Worm (Caenorhabditis elegans): ENCODE measurements around the gene M04B2.2.

The M04B2.2 gene

ce11 chrIV:11526189-11526588 lies 1.7 kb upstream of the M04B2.2 start:
- no peak for TF ChIP-seq ref-2 (tag; optimal IDR thresholded peaks at IDR 0.05)
- no peak for TF ChIP-seq dve-1 (tag; optimal IDR thresholded peaks at IDR 0.05)
- no peak for TF ChIP-seq lim-6 (tag; optimal IDR thresholded peaks at IDR 0.05)
- TF ChIP-seq gmeb-2 (tag; optimal IDR thresholded peaks at IDR 0.05) = no peak
- no peak for TF ChIP-seq pat-9 (tag; optimal IDR thresholded peaks at IDR 0.05)
- TF ChIP-seq C38D4.7 (GFP tag; optimal IDR thresholded peaks at IDR 0.05) = no peak
- TF ChIP-seq unc-3 (GFP tag; conservative IDR thresholded peaks at IDR 0.05) = no peak
- no peak for TF ChIP-seq unc-3 (tag; optimal IDR thresholded peaks at IDR 0.05)
- no peak for TF ChIP-seq mec-3 (tag; optimal IDR thresholded peaks at IDR 0.05; ENCODE audit: borderline replicate concordance)
- TF ChIP-seq madf-2 (tag; optimal IDR thresholded peaks at IDR 0.05) = no peak
- TF ChIP-seq ama-1 (optimal IDR thresholded peaks at IDR 0.05) = no peak
- TF ChIP-seq ceh-22 (tag; optimal IDR thresholded peaks at IDR 0.05) = no peak
- TF ChIP-seq nfya-1 (tag; optimal IDR thresholded peaks at IDR 0.05) = no peak
- no peak for TF ChIP-seq ceh-9 (tag; optimal IDR thresholded peaks at IDR 0.05)
- TF ChIP-seq pha-4 (tag; optimal IDR thresholded peaks at IDR 0.05) = no peak
- no peak for TF ChIP-seq zip-5 (tag; optimal IDR thresholded peaks at IDR 0.05)
- no peak for TF ChIP-seq elt-4 (tag; optimal IDR thresholded peaks at IDR 0.05)
- TF ChIP-seq nhr-11 (tag; optimal IDR thresholded peaks at IDR 0.05) = no peak

ce11 chrIV:11548671-11549070 lies 20.8 kb downstream of the M04B2.2 start, which contains the start of gene M04B2.7:
Gene M04B2.7, minus strand, starts transcription at chrIV:11548771.
- no peak for TF ChIP-seq sox-2 (GFP tag; IDR thresholded peaks at IDR 0.05)
- TF ChIP-seq nfya-1 (tag; optimal IDR thresholded peaks at IDR 0.05) = no peak
- TF ChIP-seq che-1 (tag; optimal IDR thresholded peaks at IDR 0.05) = no peak
- TF ChIP-seq pag-3 (tag; optimal IDR thresholded peaks at IDR 0.05; ENCODE audit: borderline replicate concordance) = no peak
- TF ChIP-seq hlh-13 (GFP tag; optimal IDR thresholded peaks at IDR 0.05) = no peak
- no peak for TF ChIP-seq lin-11 (tag; optimal IDR thresholded peaks at IDR 0.05)
- no peak for TF ChIP-seq hlh-6 (tag; optimal IDR thresholded peaks at IDR 0.05)
- TF ChIP-seq ztf-16 (tag; optimal IDR thresholded peaks at IDR 0.05) = no peak
- TF ChIP-seq hlh-8 (tag; optimal IDR thresholded peaks at IDR 0.05) = no peak
- TF ChIP-seq K02D7.2 (tag; optimal IDR thresholded peaks at IDR 0.05) = no peak

ce11 chrIV:11549694-11550093 lies 21.8 kb downstream of the M04B2.2 start:
- TF ChIP-seq hlh-13 (GFP tag; optimal IDR thresholded peaks at IDR 0.05) = peak; percentile 74
- TF ChIP-seq unc-86 (tag; optimal IDR thresholded peaks at IDR 0.05) = peak; percentile 74
- TF ChIP-seq ceh-31 (tag; optimal IDR thresholded peaks at IDR 0.05) = peak; percentile 68
- no peak for TF ChIP-seq elt-4 (tag; optimal IDR thresholded peaks at IDR 0.05)
- TF ChIP-seq ama-1 (optimal IDR thresholded peaks at IDR 0.05) = no peak
- no peak for TF ChIP-seq ceh-22 (tag; optimal IDR thresholded peaks at IDR 0.05)
- TF ChIP-seq pag-3 (tag; optimal IDR thresholded peaks at IDR 0.05; ENCODE audit: borderline replicate concordance) = no peak
- TF ChIP-seq hlh-30 (tag; optimal IDR thresholded peaks at IDR 0.05; ENCODE audit: insufficient read depth) = peak; percentile 92
- TF ChIP-seq hlh-6 (tag; optimal IDR thresholded peaks at IDR 0.05) = peak; percentile 77
- TF ChIP-seq ceh-24 (tag; optimal IDR thresholded peaks at IDR 0.05) = peak; percentile 40
- TF ChIP-seq syd-9 (tag; optimal IDR thresholded peaks at IDR 0.05) = peak; percentile 82
- peak; percentile 72 for TF ChIP-seq sdc-2 (tag; optimal IDR thresholded peaks at IDR 0.05)
- TF ChIP-seq ceh-19 (GFP tag; optimal IDR thresholded peaks at IDR 0.05) = peak; percentile 77
- TF ChIP-seq sox-4 (tag; optimal IDR thresholded peaks at IDR 0.05) = peak; percentile 80
- TF ChIP-seq ceh-30 (tag; optimal IDR thresholded peaks at IDR 0.05) = no peak
- TF ChIP-seq dve-1 (tag; optimal IDR thresholded peaks at IDR 0.05) = peak; percentile 81
- peak; percentile 79 for TF ChIP-seq ztf-16 (tag; optimal IDR thresholded peaks at IDR 0.05)
- peak; percentile 60 for TF ChIP-seq lim-6 (tag; optimal IDR thresholded peaks at IDR 0.05)
- peak; percentile 23 for TF ChIP-seq hlh-15 (tag; optimal IDR thresholded peaks at IDR 0.05)
- peak; percentile 80 for TF ChIP-seq pat-9 (tag; optimal IDR thresholded peaks at IDR 0.05)
- peak; percentile 37 for TF ChIP-seq ceh-14 (tag; optimal IDR thresholded peaks at IDR 0.05)
- no peak for TF ChIP-seq mec-3 (tag; optimal IDR thresholded peaks at IDR 0.05; ENCODE audit: borderline replicate concordance)
- TF ChIP-seq sox-2 (GFP tag; IDR thresholded peaks at IDR 0.05) = peak; percentile 60
- peak; percentile 82 for TF ChIP-seq nhr-232 (tag; optimal IDR thresholded peaks at IDR 0.05)
- peak; percentile 66 for TF ChIP-seq madf-2 (tag; optimal IDR thresholded peaks at IDR 0.05)
- peak; percentile 72 for TF ChIP-seq ceh-2 (tag; optimal IDR thresholded peaks at IDR 0.05)
- TF ChIP-seq unc-42 (tag; optimal IDR thresholded peaks at IDR 0.05) = peak; percentile 46
- peak; percentile 55 for TF ChIP-seq hlh-8 (tag; optimal IDR thresholded peaks at IDR 0.05)
- peak; percentile 79 for TF ChIP-seq ttx-3 (tag; optimal IDR thresholded peaks at IDR 0.05)
- TF ChIP-seq ceh-48 (tag; optimal IDR thresholded peaks at IDR 0.05) = peak; percentile 57
- peak; percentile 50 for TF ChIP-seq eyg-1 (tag; optimal IDR thresholded peaks at IDR 0.05)
- peak; percentile 70 for TF ChIP-seq C38D4.7 (GFP tag; optimal IDR thresholded peaks at IDR 0.05)
- TF ChIP-seq pqm-1 (tag; optimal IDR thresholded peaks at IDR 0.05) = no peak
- peak; percentile 9 for TF ChIP-seq pros-1 (tag; optimal IDR thresholded peaks at IDR 0.05)
- TF ChIP-seq K09A11.1 (tag; optimal IDR thresholded peaks at IDR 0.05; ENCODE audit: insufficient read depth) = peak; percentile 81
- TF ChIP-seq ets-4 (tag; optimal IDR thresholded peaks at IDR 0.05) = peak; percentile 48

All from whole organism, late embryonic.